Worm (Caenorhabditis elegans) whole organism, young adult: ENCODE data around the gene oig-3.

Experiments used
- F49E8.2 ChIP-seq: sonication (generic microtip); optimal IDR thresholded peaks from 3 replicates; lab custom pipeline; 2017; ENCODE audit warnings: missing genetic modification characterization, mild to moderate bottlenecking, missing compliant biosample characterization, antibody characterized with exemption, moderate library complexity; ENCODE audit not compliant: insufficient read depth
- ama-1 ChIP-seq, 3 experiments: fragments of 150-350 bp in 1 of 3; sonication (generic microtip) in 2 of 3; optimal IDR thresholded peaks; 2 replicates each; lab custom pipeline; 2014 to 2018; ENCODE audit warnings: missing biosample characterization in 2 of 3, missing genetic modification characterization in 2 of 3, missing genetic modification reagents in 2 of 3
- aptf-2 ChIP-seq: fragments of 200-800 bp; sonication (Bioruptor generic); conservative IDR thresholded peaks from 2 replicates; pipeline ENCODE4 v1.3.6; 2022; ENCODE audit warnings: missing genetic modification reagents, missing genetic modification characterization, missing compliant biosample characterization
- hlh-26 ChIP-seq: fragments of 200-800 bp; sonication (Bioruptor generic); conservative IDR thresholded peaks from 2 replicates; pipeline ENCODE4 v1.3.6; 2022; ENCODE audit warnings: missing genetic modification reagents, missing genetic modification characterization, missing compliant biosample characterization
- mes-4 ChIP-seq: sonication (generic microtip); optimal IDR thresholded peaks from 2 replicates; lab custom pipeline; 2016; ENCODE audit warnings: missing genotype, missing genetic modification characterization, missing compliant biosample characterization
- nhr-90 ChIP-seq: sonication (generic microtip); optimal IDR thresholded peaks from 2 replicates; lab custom pipeline; 2016; ENCODE audit warnings: missing genotype, mild to moderate bottlenecking, missing genetic modification characterization, missing compliant biosample characterization
- pha-4 ChIP-seq: fragments of 150-350 bp; sonication (generic microtip); optimal IDR thresholded peaks from 2 replicates; lab custom pipeline; 2014; ENCODE audit warnings: missing biosample characterization, missing genetic modification reagents, missing genetic modification characterization
- rpc-1 ChIP-seq, 2 experiments: fragments of 150-350 bp in 1 of 2; sonication (generic microtip) in 1 of 2; optimal IDR thresholded peaks; 2 replicates each; lab custom pipeline; 2014 to 2018; ENCODE audit warnings: missing biosample characterization in 1 of 2, missing genetic modification characterization in 1 of 2, missing genetic modification reagents in 1 of 2, missing genotype in 1 of 2
- snpc-4 ChIP-seq, 5 experiments: fragments of 150-350 bp in 1 of 5; sonication (generic microtip) in 4 of 5; optimal IDR thresholded peaks; 2 replicates each; lab custom pipeline; 2014 to 2018; ENCODE audit warnings: missing genetic modification characterization in 5 of 5, missing biosample characterization in 3 of 5, antibody characterized with exemption in 2 of 5, mild to moderate bottlenecking in 2 of 5, missing compliant biosample characterization in 2 of 5, missing genotype in 2 of 5, moderate library complexity in 2 of 5, missing genetic modification reagents in 1 of 5
- unc-62 ChIP-seq: fragments of 150-350 bp; optimal IDR thresholded peaks from 2 replicates; lab custom pipeline; 2014; ENCODE audit warnings: missing biosample characterization, missing genetic modification reagents, missing genetic modification characterization

DNA sequence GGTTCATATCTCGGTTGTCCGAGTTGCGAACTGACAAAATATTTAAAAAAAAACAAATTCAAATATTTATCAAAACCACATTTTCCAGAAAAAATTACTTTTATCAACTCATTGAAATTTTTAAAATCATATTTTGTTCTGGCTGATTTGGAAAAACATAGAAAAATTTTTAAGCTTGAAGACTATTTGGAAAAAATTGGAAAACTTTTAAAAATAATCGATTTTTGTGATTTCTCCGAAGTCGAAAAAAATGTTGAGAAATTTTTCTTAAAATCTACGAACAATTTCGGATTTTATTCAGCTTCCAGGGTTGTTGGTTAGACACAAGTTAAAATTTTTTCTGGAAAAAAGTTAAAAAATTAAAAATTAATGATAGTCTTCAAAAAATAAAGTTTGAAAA is 7.4 kb downstream of the oig-3 start, which contains the start of gene Y50E8A.5:
- TF ChIP-seq aptf-2, result no peak
- no peak for TF ChIP-seq F49E8.2 (tag; lab: Kevin White, UChicago)
- no peak for TF ChIP-seq hlh-26 (GFP tag; lab: Robert Waterston, UW)
- TF ChIP-seq unc-62, result no peak
- no peak for TF ChIP-seq snpc-4 (GFP tag; optimal IDR thresholded peaks at IDR 0.05; lab: Kevin White, UChicago)
- TF ChIP-seq snpc-4 (tag; optimal IDR thresholded peaks at IDR 0.05; lab: Kevin White, UChicago), result no peak
- TF ChIP-seq pha-4 (tag; lab: Kevin White, UChicago), result no peak
- no peak for TF ChIP-seq mes-4
- no peak for TF ChIP-seq ama-1 (optimal IDR thresholded peaks at IDR 0.05; lab: Kevin White, UChicago)
- TF ChIP-seq ama-1 (GFP tag; optimal IDR thresholded peaks at IDR 0.05; lab: Kevin White, UChicago), result no peak
- no peak for TF ChIP-seq rpc-1 (optimal IDR thresholded peaks at IDR 0.05; lab: Kevin White, UChicago)
- no peak for TF ChIP-seq rpc-1 (tag; optimal IDR thresholded peaks at IDR 0.05; lab: Kevin White, UChicago)
- TF ChIP-seq nhr-90 (tag; lab: Kevin White, UChicago), result no peak
